Fruit fly (Drosophila melanogaster) whole organism, pupa: ENCODE results near the gene arm.

Experiments
- CG14655 ChIP-seq: fragments of 200-800 bp; sonication (Bioruptor generic); optimal IDR thresholded peaks from 3 replicates; lab custom pipeline; 2017; ENCODE audit warnings: mild to moderate bottlenecking, missing biosample characterization, missing genetic modification reagents, missing genetic modification characterization
- CG15710 ChIP-seq: fragments of 200-800 bp; sonication (Bioruptor generic); optimal IDR thresholded peaks from 2 replicates; lab custom pipeline; 2018; ENCODE audit warnings: missing biosample characterization, mild to moderate bottlenecking, missing genetic modification characterization, moderate library complexity
- CG17806 ChIP-seq: fragments of 200-800 bp; sonication (Bioruptor generic); optimal IDR thresholded peaks from 2 replicates; lab custom pipeline; 2018; ENCODE audit warnings: missing biosample characterization, mild to moderate bottlenecking, missing genetic modification characterization, moderate library complexity
- EcR ChIP-seq: fragments of 200-800 bp; sonication (Bioruptor generic); optimal IDR thresholded peaks from 3 replicates; lab custom pipeline; 2019; ENCODE audit warnings: missing biosample characterization, missing genetic modification characterization, mild to moderate bottlenecking, moderate library complexity, missing genetic modification reagents
- Pif1A ChIP-seq: fragments of 200-800 bp; sonication (Bioruptor generic); optimal IDR thresholded peaks from 3 replicates; lab custom pipeline; 2016; ENCODE audit warnings: missing biosample characterization, missing genetic modification characterization
- Pif1B ChIP-seq: fragments of 200-800 bp; sonication (Bioruptor generic); optimal IDR thresholded peaks from 3 replicates; lab custom pipeline; 2016; ENCODE audit warnings: missing biosample characterization, missing genetic modification characterization
- gl ChIP-seq: fragments of 200-800 bp; sonication (Bioruptor generic); optimal IDR thresholded peaks from 2 replicates; lab custom pipeline; 2018; ENCODE audit warnings: missing biosample characterization, mild to moderate bottlenecking, missing genetic modification characterization

DNA sequence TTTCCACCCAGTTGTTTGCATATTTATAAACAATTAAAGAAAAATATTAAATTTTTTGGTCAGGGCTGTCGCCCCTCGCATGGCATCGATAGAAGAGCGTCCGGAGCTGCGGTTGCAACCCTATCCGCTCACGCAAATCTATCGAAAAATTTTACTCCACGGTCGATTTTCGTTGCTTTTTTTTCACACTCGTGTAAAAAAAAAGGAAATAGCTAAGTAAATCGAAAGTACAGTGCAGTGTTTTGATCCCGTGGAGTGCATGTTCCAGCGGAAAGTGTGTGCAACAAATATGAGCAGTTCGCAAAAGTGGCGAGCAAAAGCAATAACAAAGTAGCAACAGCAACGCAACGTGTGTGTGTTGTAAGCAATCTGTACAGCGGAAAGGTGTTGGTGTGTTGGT is 8.3 kb upstream of the arm start, which contains the start of the genes Edem1 and Rbcn-3B:
- no peak for TF ChIP-seq Pif1B (GFP tag; lab: Kevin White, UChicago)
- TF ChIP-seq Pif1A (GFP tag; lab: Kevin White, UChicago) = no peak
- peak; percentile 72 for TF ChIP-seq gl (tag; lab: Kevin White, UChicago)
- TF ChIP-seq CG17806 = peak; percentile 10
- peak; percentile 39 for TF ChIP-seq CG15710 (tag; lab: Kevin White, UChicago)
- no peak for TF ChIP-seq CG14655
- peak; percentile 1 for TF ChIP-seq EcR
